Fruit fly (Drosophila melanogaster) whole organism: ENCODE measurements around the gene Ten-a.

Source experiments
- CG8478 ChIP-seq: fragments of >200 bp; optimal IDR thresholded peaks from 2 replicates; lab custom pipeline; 2018; ENCODE audit warnings: inconsistent platforms
- Dll ChIP-seq: fragments of >200 bp; optimal IDR thresholded peaks from 2 replicates; lab custom pipeline; 2017
- psq ChIP-seq: fragments of >200 bp; optimal IDR thresholded peaks from 2 replicates; lab custom pipeline; 2017

- no peak for TF ChIP-seq psq (lab: Kevin White, UChicago)
- TF ChIP-seq Dll, result no peak
- peak; percentile 13 for TF ChIP-seq CG8478 (lab: Kevin White, UChicago)
Measured at dm6 chrX:12018440-12019101, 24.9 kb upstream of the Ten-a start, which contains the start of gene Lsm12a.
